Fruit fly (Drosophila melanogaster) S2 (cell line): ENCODE data around the gene AdoR.

Experiments used
- CG8478 ChIP-seq: fragments of >200 bp; optimal IDR thresholded peaks from 2 replicates; lab custom pipeline; 2018
- CTCF ChIP-seq, 2 experiments: fragments of >200 bp; optimal IDR thresholded peaks; 2 replicates each; lab custom pipeline; 2018

Gene AdoR

DNA sequence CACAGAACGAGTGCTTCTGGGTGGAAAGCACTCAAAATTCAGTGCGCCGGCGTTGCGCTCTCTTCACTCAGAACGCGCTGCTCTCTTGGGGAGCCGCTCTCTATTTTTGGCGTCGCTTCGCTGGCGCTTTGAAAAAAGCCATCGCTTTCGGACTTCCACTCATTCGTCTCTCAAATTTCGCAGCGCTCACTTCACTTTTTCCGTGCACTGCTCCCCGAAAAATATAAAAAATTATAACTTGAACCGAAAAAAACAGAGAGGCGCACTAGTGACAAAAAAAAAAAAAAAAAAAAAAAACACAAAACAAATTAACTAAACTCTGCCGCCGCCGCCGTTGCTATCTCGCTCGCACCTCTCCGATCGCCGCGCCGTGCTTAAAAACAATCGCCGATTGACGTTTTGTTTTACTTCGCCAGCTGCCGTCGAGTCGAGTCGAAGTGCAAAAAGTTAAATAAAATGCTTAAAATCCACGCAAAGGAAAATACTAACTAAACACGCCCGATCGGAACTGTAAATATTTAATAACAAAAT, 50.0 kb downstream of the AdoR start:
- TF ChIP-seq CTCF (optimal IDR thresholded peaks at IDR 0.05; lab: Kevin White, UChicago) (no peak), CG8478 (lab: Kevin White, UChicago) (no peak)

DNA sequence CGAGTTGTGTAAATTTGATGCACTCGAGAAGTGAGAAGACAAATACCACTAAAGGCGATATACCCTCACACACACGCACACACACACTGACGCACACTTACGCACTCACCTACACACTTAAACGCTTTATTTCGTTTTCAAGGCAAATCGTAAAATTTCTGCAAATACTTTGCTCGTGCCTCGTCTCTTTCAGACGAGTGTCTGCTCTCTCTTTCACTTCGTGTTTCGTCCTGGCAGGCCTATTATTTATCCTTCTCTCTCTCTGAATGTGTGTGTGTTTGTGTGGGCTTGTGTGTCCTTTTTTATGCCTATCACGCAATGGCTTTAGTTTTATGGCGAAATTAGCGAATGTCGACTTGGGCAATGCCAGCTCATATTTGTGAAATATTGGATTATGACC, 51.2 kb downstream of the AdoR start:
- TF ChIP-seq CG8478 (lab: Kevin White, UChicago): no peak
- no peak for TF ChIP-seq CTCF (optimal IDR thresholded peaks at IDR 0.05; lab: Kevin White, UChicago)

- TF ChIP-seq CG8478 (lab: Kevin White, UChicago) (no peak), CTCF (optimal IDR thresholded peaks at IDR 0.05; lab: Kevin White, UChicago) (no peak)
Measured at dm6 chr3R:30095855-30096254, 53.6 kb downstream of the AdoR start.

- TF ChIP-seq CTCF (optimal IDR thresholded peaks at IDR 0.05; lab: Kevin White, UChicago) (no peak), CG8478 (lab: Kevin White, UChicago) (no peak)
Measured at dm6 chr3R:30095381-30095780, 54.0 kb downstream of the AdoR start.

- TF ChIP-seq CTCF (optimal IDR thresholded peaks at IDR 0.05; lab: Kevin White, UChicago) (no peak), CG8478 (lab: Kevin White, UChicago) (no peak)
Measured at dm6 chr3R:30092700-30093044, 56.7 kb downstream of the AdoR start.

- TF ChIP-seq CG8478 (lab: Kevin White, UChicago) (no peak), CTCF (optimal IDR thresholded peaks at IDR 0.05; lab: Kevin White, UChicago) (no peak)
Measured at dm6 chr3R:30091795-30092699, 57.4 kb downstream of the AdoR start.

dm6 chr3R:30090261-30091006, 59.0 kb downstream of the AdoR start:
- TF ChIP-seq CG8478 (lab: Kevin White, UChicago) (no peak), CTCF (optimal IDR thresholded peaks at IDR 0.05; lab: Kevin White, UChicago) (no peak)
